Fruit fly (Drosophila melanogaster): ENCODE data around the gene CG14210.
A peak's percentile ranks its signal among the peaks of the same experiment; 100 is the strongest.

The CG14210 gene

DNA sequence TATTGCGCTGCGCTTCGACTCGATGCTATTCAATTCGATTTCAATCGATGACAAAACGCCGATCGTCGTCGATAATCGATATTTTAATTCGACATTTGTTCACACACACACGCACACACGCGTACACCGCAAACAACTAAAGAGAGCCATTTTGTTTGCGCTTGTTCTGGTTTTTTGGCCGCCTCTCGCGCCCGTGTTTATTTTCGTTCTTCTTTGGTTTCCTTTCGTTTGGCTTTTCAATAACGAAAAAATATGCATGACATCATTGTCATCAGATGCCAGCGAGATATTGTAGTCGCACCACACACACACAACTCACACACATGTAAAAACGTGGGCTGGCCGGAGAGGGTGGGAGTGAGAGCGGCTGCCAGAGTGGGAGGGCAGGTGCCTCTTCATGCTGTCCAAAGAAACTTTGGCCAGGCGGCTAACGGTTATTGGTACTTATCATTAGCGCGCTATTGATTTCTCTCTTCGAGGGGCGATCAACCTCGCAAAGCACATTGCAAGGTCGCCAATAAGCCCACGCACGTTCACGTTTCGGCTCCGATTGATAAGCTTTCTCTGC is 7.9 kb upstream of the CG14210 start (continued):
- TF ChIP-seq vnd (GFP tag; IDR thresholded peaks at IDR 0.05; ENCODE audit: partially characterized antibody) (no peak), CG3407 (GFP tag; optimal IDR thresholded peaks at IDR 0.05) (no peak), sd (tag; optimal IDR thresholded peaks at IDR 0.05) (peak; percentile 78), CG10267 (tag; optimal IDR thresholded peaks at IDR 0.05) (no peak), exex (tag; optimal IDR thresholded peaks at IDR 0.05) (peak; percentile 62), ab (GFP tag; optimal IDR thresholded peaks at IDR 0.05) (no peak), abd-A (tag; optimal IDR thresholded peaks at IDR 0.05) (no peak)

DNA sequence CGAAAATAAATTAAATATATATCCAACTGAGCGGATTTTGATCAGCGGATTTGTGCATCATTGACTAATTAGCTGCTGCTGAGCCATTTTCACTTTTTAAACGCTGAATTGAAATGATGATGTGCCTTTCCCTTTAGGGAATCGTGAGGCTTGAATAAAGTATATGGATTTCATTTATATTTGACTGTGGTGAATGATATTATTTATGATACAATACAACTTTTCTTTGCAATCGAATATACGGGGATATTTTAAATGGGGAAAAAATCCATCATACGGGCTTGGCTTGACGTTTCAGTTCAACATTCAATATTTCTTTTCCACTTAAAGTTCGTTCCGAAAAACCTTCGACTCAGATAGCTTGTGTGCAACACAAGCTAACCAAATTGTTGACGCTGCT is 4.8 kb upstream of the CG14210 start, which contains the start of the genes Shawn and Tyler:
Gene Shawn (plus strand): TSS at position 301 of the 400 bp plus-strand sequence.
Gene Tyler (plus strand): TSS at position 301 of the 400 bp plus-strand sequence.
- TF ChIP-seq CG5180 (GFP tag; optimal IDR thresholded peaks at IDR 0.05) (no peak), sens (GFP tag) (peak; percentile 56), ara (GFP tag; IDR thresholded peaks at IDR 0.05) (0 out of 2 replicates have a peak, but pooled peaks have one; percentile 17), CkIIα-i1 (GFP tag; IDR thresholded peaks at IDR 0.05) (no peak)

dm6 chrX:19613473-19613872 is 2.5 kb upstream of the CG14210 start:
- TF ChIP-seq CG7372 (GFP tag; IDR thresholded peaks at IDR 0.05) (no peak), emc (GFP tag; optimal IDR thresholded peaks at IDR 0.05) (no peak), CG12104 (GFP tag; optimal IDR thresholded peaks at IDR 0.05) (peak; percentile 15), so (GFP tag; IDR thresholded peaks at IDR 0.05) (peak; percentile 51; the same call in 1 of the 3 replicates), CG5180 (GFP tag; optimal IDR thresholded peaks at IDR 0.05) (no peak), Fer1 (GFP tag; optimal IDR thresholded peaks at IDR 0.05) (peak; percentile 84), Nf-YA (GFP tag; IDR thresholded peaks at IDR 0.05) (no peak), HmgD (GFP tag; optimal IDR thresholded peaks at IDR 0.05) (no peak), eyg (GFP tag; optimal IDR thresholded peaks at IDR 0.05) (peak; percentile 41), CG3726 (GFP tag; IDR thresholded peaks at IDR 0.05) (no peak), stc (GFP tag; IDR thresholded peaks at IDR 0.05) (peak; percentile 42; the same call in 1 of the 2 replicates), onecut (GFP tag; IDR thresholded peaks at IDR 0.05) (peak; percentile 64), ewg (GFP tag; optimal IDR thresholded peaks at IDR 0.05) (no peak), cg (GFP tag; optimal IDR thresholded peaks at IDR 0.05) (no peak), ATbp (GFP tag; optimal IDR thresholded peaks at IDR 0.05) (peak; percentile 60), sd (tag; optimal IDR thresholded peaks at IDR 0.05) (no peak), nerfin-2 (GFP tag; IDR thresholded peaks at IDR 0.05; ENCODE audit: partially characterized antibody) (no peak), CG32532 (GFP tag; IDR thresholded peaks at IDR 0.05) (peak; percentile 41; the same call in 1 of the 2 replicates), Dbx (GFP tag; IDR thresholded peaks at IDR 0.05) (no peak), nom (GFP tag; optimal IDR thresholded peaks at IDR 0.05) (peak; percentile 69), z (GFP tag; IDR thresholded peaks at IDR 0.05) (no peak), CG12769 (tag; optimal IDR thresholded peaks at IDR 0.05) (no peak), HLHmδ (GFP tag; optimal IDR thresholded peaks at IDR 0.05) (peak; percentile 86), cwo (GFP tag; optimal IDR thresholded peaks at IDR 0.05) (no peak), kni (GFP tag; optimal IDR thresholded peaks at IDR 0.05) (peak; percentile 37), Kr (GFP tag; optimal IDR thresholded peaks at IDR 0.05) (no peak), inv (GFP tag; IDR thresholded peaks at IDR 0.05; ENCODE audit: partially characterized antibody) (no peak), dm (GFP tag; optimal IDR thresholded peaks at IDR 0.05) (no peak), CG2712 (tag; optimal IDR thresholded peaks at IDR 0.05) (peak; percentile 51), CG30403 (GFP tag; optimal IDR thresholded peaks at IDR 0.05) (no peak), TFAM (GFP tag; optimal IDR thresholded peaks at IDR 0.05) (no peak), Dref (GFP tag; IDR thresholded peaks at IDR 0.05) (peak; percentile 74), CG11093 (GFP tag; IDR thresholded peaks at IDR 0.05) (no peak), chif (GFP tag; optimal IDR thresholded peaks at IDR 0.05) (no peak), Ada2b (GFP tag; IDR thresholded peaks at IDR 0.05) (no peak), Dp (GFP tag; optimal IDR thresholded peaks at IDR 0.05) (peak; percentile 75), h (optimal IDR thresholded peaks at IDR 0.05) (no peak), CG2116 (GFP tag; optimal IDR thresholded peaks at IDR 0.05) (peak; percentile 94)

All from whole organism, embryonic.